Worm (Caenorhabditis elegans): ENCODE results near the gene srh-239.
A peak's percentile ranks its signal among the peaks of the same experiment; 100 is the strongest.

srh-239 gene

DNA sequence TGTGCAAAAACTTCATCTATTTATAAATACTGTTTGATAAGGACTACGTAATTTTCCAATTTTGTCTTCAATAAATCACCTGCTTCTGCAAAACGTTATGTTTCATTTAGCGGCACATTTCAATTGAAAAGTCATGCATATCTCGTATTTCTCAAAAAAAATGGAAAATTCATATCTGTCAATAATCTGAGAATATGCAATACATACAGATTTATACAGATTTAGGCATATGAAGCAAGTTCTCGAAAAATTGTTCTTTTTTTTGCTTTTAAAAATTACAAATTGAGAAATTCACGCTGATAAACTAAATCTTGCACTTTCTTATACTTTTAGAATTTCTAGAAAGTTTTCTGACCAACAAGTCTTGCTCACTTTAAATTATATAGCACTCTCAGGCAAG, 1.3 kb upstream of the srh-239 start, which contains the start of gene T26H5.11:
Gene T26H5.11 (minus strand): TSS at position 101 of the 400 bp plus-strand sequence.
- no peak for TF ChIP-seq lin-39 (tag; optimal IDR thresholded peaks at IDR 0.05)
- TF ChIP-seq ceh-82 (tag; optimal IDR thresholded peaks at IDR 0.05) = no peak
- no peak for TF ChIP-seq unc-39 (tag; optimal IDR thresholded peaks at IDR 0.05)
- no peak for TF ChIP-seq unc-62 (GFP tag; optimal IDR thresholded peaks at IDR 0.05)
- no peak for TF ChIP-seq skn-1 (tag; optimal IDR thresholded peaks at IDR 0.05)
- no peak for TF ChIP-seq elt-3 (tag; optimal IDR thresholded peaks at IDR 0.05)
- no peak for TF ChIP-seq egl-27 (tag; optimal IDR thresholded peaks at IDR 0.05)
- no peak for TF ChIP-seq ztf-4 (tag; optimal IDR thresholded peaks at IDR 0.05)
- no peak for TF ChIP-seq elt-1 (tag; optimal IDR thresholded peaks at IDR 0.05)
- TF ChIP-seq nhr-76 (tag; optimal IDR thresholded peaks at IDR 0.05) = no peak
- TF ChIP-seq pha-4 (tag; optimal IDR thresholded peaks at IDR 0.05) = no peak
- no peak for TF ChIP-seq fos-1 (tag; optimal IDR thresholded peaks at IDR 0.05)

DNA sequence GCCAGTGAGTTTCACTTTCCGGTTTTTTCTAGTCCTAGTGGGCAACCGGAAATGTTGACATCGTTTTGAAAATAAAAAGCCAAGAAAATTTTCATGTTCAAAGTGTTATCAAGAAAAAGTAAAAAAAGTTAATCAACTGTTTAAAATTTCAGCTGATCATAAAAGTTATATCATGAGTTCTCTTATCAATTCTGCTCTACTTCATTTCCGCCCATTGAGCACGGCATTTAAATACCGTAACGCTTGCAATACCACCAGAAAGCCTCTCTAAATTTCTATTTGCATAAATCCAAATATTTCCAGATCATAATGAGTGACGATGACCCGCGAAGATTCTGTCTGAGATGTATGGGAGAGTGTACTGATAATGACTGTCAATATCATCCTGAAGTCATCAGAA, 922 bp upstream of the srh-239 start, which contains the start of gene T26H5.9:
Gene T26H5.9 (plus strand): TSS at position 302 of the 400 bp plus-strand sequence.
- TF ChIP-seq nhr-67 (tag; optimal IDR thresholded peaks at IDR 0.05) = no peak
- TF ChIP-seq ztf-4 (tag; optimal IDR thresholded peaks at IDR 0.05) = no peak
- TF ChIP-seq elt-2 (tag; optimal IDR thresholded peaks at IDR 0.05) = peak; percentile 65
- TF ChIP-seq pqm-1 (tag; optimal IDR thresholded peaks at IDR 0.05) = peak; percentile 12
- no peak for TF ChIP-seq ceh-28 (tag; optimal IDR thresholded peaks at IDR 0.05)

DNA sequence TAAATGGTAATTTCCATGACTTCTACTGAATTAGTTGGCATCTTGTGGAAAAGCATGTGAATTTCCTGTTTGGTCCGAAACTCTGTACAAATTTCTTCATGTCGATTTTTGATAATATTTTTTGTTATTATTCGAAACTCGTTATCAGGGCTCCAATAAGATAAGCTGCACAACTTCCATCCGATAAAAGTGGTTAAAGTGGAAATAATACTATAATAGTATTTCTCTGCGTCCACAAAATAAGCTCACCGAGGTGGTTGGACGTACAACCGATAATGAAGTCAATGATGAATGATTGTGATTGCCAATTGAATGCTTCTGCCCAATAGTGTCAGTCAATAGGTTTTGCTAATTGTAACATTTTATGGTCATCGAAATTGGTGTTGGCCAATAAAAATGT, 2.9 kb downstream of the srh-239 start, which contains the start of gene T26H5.4:
Gene T26H5.4 (minus strand): TSS at position 294 of the 400 bp plus-strand sequence.
- TF ChIP-seq tbx-2 (tag; optimal IDR thresholded peaks at IDR 0.05) (no peak), elt-2 (tag; optimal IDR thresholded peaks at IDR 0.05) (peak; percentile 81), pqm-1 (tag; optimal IDR thresholded peaks at IDR 0.05) (peak; percentile 77), ZK546.5 (tag; optimal IDR thresholded peaks at IDR 0.05) (no peak), mml-1 (tag; optimal IDR thresholded peaks at IDR 0.05) (no peak)

DNA sequence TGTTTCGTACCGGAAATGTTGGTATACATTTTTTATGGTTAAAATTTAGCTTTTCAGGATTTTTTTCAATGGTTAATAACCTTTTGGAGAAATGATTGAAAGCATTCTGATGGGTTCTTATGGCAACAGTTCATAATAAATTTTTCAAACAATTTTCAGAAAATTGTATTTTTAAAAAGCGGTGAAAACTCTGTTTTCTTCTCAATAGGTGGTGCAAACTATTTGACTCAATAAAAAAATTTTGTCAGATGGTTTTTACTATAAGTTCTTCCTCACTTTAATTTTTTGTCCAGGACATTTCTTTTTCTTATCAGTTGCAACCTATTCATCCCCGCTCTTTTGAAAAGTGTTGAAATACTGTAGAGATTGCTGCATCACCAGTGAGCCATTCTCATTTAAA, 3.3 kb downstream of the srh-239 start, which contains the start of gene T26H5.14:
Gene T26H5.14 (plus strand): TSS at position 301 of the 400 bp plus-strand sequence.
- TF ChIP-seq egl-27 (tag; optimal IDR thresholded peaks at IDR 0.05) = no peak
- peak; percentile 40 for TF ChIP-seq elt-2 (tag; optimal IDR thresholded peaks at IDR 0.05)

DNA sequence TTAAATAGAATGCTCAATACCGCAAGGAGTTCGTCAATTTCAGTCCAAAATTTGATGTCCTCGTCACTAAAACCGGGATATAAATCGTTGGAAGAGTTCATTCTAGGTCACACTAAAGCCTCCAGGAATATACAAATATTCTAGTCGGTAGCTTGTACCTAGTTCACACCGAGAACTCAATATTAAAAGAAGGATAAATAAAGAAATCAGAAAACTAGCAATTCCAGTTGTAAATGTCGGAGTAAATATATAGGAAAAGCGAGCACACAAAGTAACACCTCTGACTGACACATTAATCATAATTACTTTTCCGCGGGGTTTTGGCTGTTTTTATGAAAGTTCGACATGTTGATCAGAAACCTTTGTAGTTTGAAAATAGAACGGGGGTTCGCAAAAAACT, 5.9 kb downstream of the srh-239 start, which contains the start of gene srw-33:
Gene srw-33 (minus strand): TSS at position 101 of the 400 bp plus-strand sequence.
- TF ChIP-seq jun-1 (tag; optimal IDR thresholded peaks at IDR 0.05) = no peak
- TF ChIP-seq ceh-28 (tag; optimal IDR thresholded peaks at IDR 0.05) = no peak
- TF ChIP-seq skn-1 (tag; optimal IDR thresholded peaks at IDR 0.05) = no peak
- TF ChIP-seq ceh-82 (tag; optimal IDR thresholded peaks at IDR 0.05) = no peak
- TF ChIP-seq elt-1 (tag; optimal IDR thresholded peaks at IDR 0.05) = no peak
- no peak for TF ChIP-seq fkh-10 (GFP tag; optimal IDR thresholded peaks at IDR 0.05)

DNA sequence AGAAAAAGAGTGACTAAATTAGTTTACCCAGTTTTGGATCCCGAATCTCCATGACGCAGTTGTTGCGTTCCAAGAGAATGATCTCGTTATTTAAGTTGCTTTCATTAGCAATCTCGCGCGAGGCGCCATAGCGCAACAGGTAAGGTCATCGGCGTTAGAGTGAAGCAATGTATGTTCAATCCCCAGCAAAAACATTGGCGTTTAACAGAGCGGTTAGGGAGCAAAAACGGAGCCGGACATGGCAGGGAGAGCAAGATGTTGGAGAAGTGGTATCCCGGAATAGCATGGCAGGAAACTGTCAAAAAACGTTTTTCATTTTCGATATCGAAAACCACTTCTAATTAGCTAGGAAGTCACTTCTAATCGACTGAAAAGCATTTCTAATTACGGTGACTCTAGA, 8.8 kb downstream of the srh-239 start:
- TF ChIP-seq nhr-25 (tag; optimal IDR thresholded peaks at IDR 0.05) (no peak), nhr-77 (tag; optimal IDR thresholded peaks at IDR 0.05) (no peak), unc-39 (tag; optimal IDR thresholded peaks at IDR 0.05) (no peak), elt-1 (tag; optimal IDR thresholded peaks at IDR 0.05) (no peak), nhr-43 (tag; optimal IDR thresholded peaks at IDR 0.05; ENCODE audit: poor library complexity, severe bottlenecking) (peak; percentile 31), nhr-28 (tag; optimal IDR thresholded peaks at IDR 0.05) (no peak)

DNA sequence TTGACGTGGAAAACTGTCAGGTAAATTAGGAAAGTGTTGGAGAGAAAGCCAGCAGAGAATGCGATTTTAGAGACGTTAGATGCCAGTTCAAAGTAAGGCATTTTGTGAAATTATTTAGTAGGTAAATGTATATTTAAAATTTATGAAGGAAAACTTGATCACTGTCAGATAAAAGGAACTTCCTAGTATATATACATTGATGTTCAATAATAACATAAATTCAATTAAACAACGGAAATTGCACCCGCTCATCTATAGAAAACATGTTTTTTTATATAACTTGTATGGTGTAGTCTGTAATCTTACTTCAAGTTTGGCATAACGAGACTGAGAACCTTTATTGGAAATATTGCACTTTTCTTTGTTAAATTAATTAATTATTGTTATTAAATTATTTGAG, 13.6 kb downstream of the srh-239 start, which contains the start of gene str-71:
Gene str-71 (minus strand): TSS at position 101 of the 400 bp plus-strand sequence.
- TF ChIP-seq nhr-28 (tag; optimal IDR thresholded peaks at IDR 0.05) (no peak), eor-1 (tag; optimal IDR thresholded peaks at IDR 0.05) (no peak), lsy-12 (tag; optimal IDR thresholded peaks at IDR 0.05) (no peak), daf-12 (tag; optimal IDR thresholded peaks at IDR 0.05) (no peak), nhr-11 (tag; optimal IDR thresholded peaks at IDR 0.05) (no peak), ZK546.5 (tag; optimal IDR thresholded peaks at IDR 0.05) (no peak), nhr-237 (tag; optimal IDR thresholded peaks at IDR 0.05) (no peak), fos-1 (tag; optimal IDR thresholded peaks at IDR 0.05) (no peak), ceh-16 (tag; optimal IDR thresholded peaks at IDR 0.05) (no peak), hmg-11 (tag; optimal IDR thresholded peaks at IDR 0.05) (no peak), egl-5 (tag; optimal IDR thresholded peaks at IDR 0.05) (no peak), egl-27 (tag; optimal IDR thresholded peaks at IDR 0.05) (no peak), lin-15B (tag; optimal IDR thresholded peaks at IDR 0.05) (no peak), elt-2 (tag; optimal IDR thresholded peaks at IDR 0.05) (no peak), elt-3 (tag; optimal IDR thresholded peaks at IDR 0.05) (no peak), ceh-28 (tag; optimal IDR thresholded peaks at IDR 0.05) (no peak)

Data from whole organism, L3 larva.